Worm (Caenorhabditis elegans) whole organism, L1 larva: ENCODE data around the gene W03F9.9.

Experiments used
- efl-1 ChIP-seq, 4 experiments: fragments of 150-350 bp; optimal IDR thresholded peaks in 3 of 4; peaks in 1 of 4; 1 replicate in 1 of 4; 2 replicates in 3 of 4; lab custom pipeline; 2014; ENCODE audit warnings: missing biosample characterization in 2 of 4, missing genetic modification characterization in 2 of 4, missing genetic modification reagents in 2 of 4
- egl-13 ChIP-seq: sonication (generic microtip); optimal IDR thresholded peaks from 2 replicates; lab custom pipeline; 2016; ENCODE audit warnings: missing genotype, missing genetic modification reagents, missing genetic modification characterization, missing compliant biosample characterization
- zip-4 ChIP-seq: fragments of 200-800 bp; sonication (Bioruptor generic); optimal IDR thresholded peaks from 2 replicates; lab custom pipeline; 2018; ENCODE audit warnings: mild to moderate bottlenecking, missing genetic modification characterization, moderate library complexity, missing compliant biosample characterization

The W03F9.9 gene

DNA sequence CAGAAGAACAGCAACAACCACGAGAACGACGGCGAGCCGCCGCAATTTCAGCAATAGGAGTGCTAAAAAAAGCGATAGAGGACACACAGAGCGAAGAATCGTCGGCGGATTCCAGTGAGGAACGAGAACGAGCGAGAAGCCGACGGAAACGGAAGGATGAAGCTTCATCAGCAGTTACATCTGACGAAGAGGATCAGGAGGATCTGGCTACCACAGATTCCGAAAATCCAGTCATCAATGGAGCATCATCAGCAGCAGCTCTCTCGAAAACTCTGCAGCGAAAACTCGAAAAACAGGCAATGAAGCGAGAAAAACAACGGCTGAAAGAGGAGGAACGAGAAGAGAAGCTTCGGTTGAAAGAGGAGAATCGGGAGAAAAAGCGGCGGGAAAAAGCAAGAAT lies 50.7 kb downstream of the W03F9.9 start:
- no peak for TF ChIP-seq zip-4 (GFP tag; lab: Kevin White, UChicago)
- TF ChIP-seq efl-1 (optimal IDR thresholded peaks at IDR 0.05; lab: Kevin White, UChicago): no peak
- peak in 1 of 2 experiments; percentile 52 for TF ChIP-seq efl-1 (GFP tag; optimal IDR thresholded peaks at IDR 0.05 in 1 of 2; lab: Kevin White, UChicago)
- TF ChIP-seq egl-13: no peak
